Fruit fly (Drosophila melanogaster) whole organism, embryonic: ENCODE measurements around the gene CHOp24.

Source experiments
- B-H1 ChIP-seq: fragments of 200-800 bp; sonication (Bioruptor generic); IDR thresholded peaks from 3 replicates; pipeline ENCODE4 v1.3.6; 2022; ENCODE audit warnings: missing biosample characterization, missing genetic modification characterization
- B-H2 ChIP-seq: fragments of 200-800 bp; sonication (Bioruptor generic); optimal IDR thresholded peaks from 2 replicates; lab custom pipeline; 2018; ENCODE audit warnings: missing biosample characterization, mild to moderate bottlenecking, missing genetic modification characterization
- CG10209 ChIP-seq: fragments of 200-800 bp; sonication (Bioruptor generic); optimal IDR thresholded peaks from 3 replicates; lab custom pipeline; 2017; ENCODE audit warnings: missing biosample characterization, mild to moderate bottlenecking, missing genetic modification characterization, missing genetic modification reagents
- CG11695 ChIP-seq: fragments of 200-800 bp; sonication (Bioruptor generic); IDR thresholded peaks from 3 replicates; pipeline ENCODE4 v1.3.6; 2022; ENCODE audit warnings: missing biosample characterization, missing genetic modification characterization
- CG13894 ChIP-seq: fragments of 200-800 bp; sonication (Bioruptor generic); optimal IDR thresholded peaks from 3 replicates; lab custom pipeline; 2018; ENCODE audit warnings: missing biosample characterization, mild to moderate bottlenecking, missing genetic modification characterization, moderate library complexity
- CG14050 ChIP-seq: fragments of 200-800 bp; sonication (Bioruptor generic); IDR thresholded peaks from 3 replicates; pipeline ENCODE4 v1.3.6; 2022; ENCODE audit warnings: missing biosample characterization, missing genetic modification characterization
- CG15514 ChIP-seq: fragments of 200-800 bp; sonication (Bioruptor generic); optimal IDR thresholded peaks from 3 replicates; lab custom pipeline; 2017; ENCODE audit warnings: missing biosample characterization, missing genetic modification characterization, mild to moderate bottlenecking, moderate library complexity, missing genetic modification reagents
- CG16815 ChIP-seq: fragments of 200-800 bp; sonication (Bioruptor generic); optimal IDR thresholded peaks from 3 replicates; lab custom pipeline; 2017; ENCODE audit warnings: missing biosample characterization, mild to moderate bottlenecking, missing genetic modification characterization
- CG16863 ChIP-seq: fragments of 200-800 bp; sonication (Bioruptor generic); optimal IDR thresholded peaks from 3 replicates; lab custom pipeline; 2016; ENCODE audit warnings: missing biosample characterization, missing genetic modification characterization
- CG3065 ChIP-seq: fragments of 200-800 bp; sonication (Bioruptor generic); optimal IDR thresholded peaks from 2 replicates; lab custom pipeline; 2016; ENCODE audit warnings: missing biosample characterization, missing genetic modification characterization
- CG4282 ChIP-seq: fragments of 200-800 bp; sonication (Bioruptor generic); optimal IDR thresholded peaks from 2 replicates; lab custom pipeline; 2016; ENCODE audit warnings: missing biosample characterization, missing genetic modification characterization
- CG43689 ChIP-seq: fragments of 200-800 bp; sonication (Bioruptor generic); IDR thresholded peaks from 2 replicates; pipeline ENCODE4 v1.3.6; 2022; ENCODE audit warnings: missing biosample characterization, missing genetic modification characterization
- CG5245 ChIP-seq: fragments of 200-800 bp; sonication (Bioruptor generic); optimal IDR thresholded peaks from 3 replicates; lab custom pipeline; 2016; ENCODE audit warnings: missing biosample characterization, missing genetic modification characterization
- CG6272 ChIP-seq: fragments of 200-800 bp; sonication (Bioruptor generic); IDR thresholded peaks from 2 replicates; pipeline ENCODE4 v1.3.6; 2022; ENCODE audit warnings: missing biosample characterization, missing genetic modification characterization
- CG7357 ChIP-seq: fragments of 200-800 bp; sonication (Bioruptor generic); IDR thresholded peaks from 3 replicates; pipeline ENCODE4 v1.3.6; 2022; ENCODE audit warnings: missing biosample characterization, missing genetic modification characterization
- CG8924 ChIP-seq: fragments of 200-800 bp; optimal IDR thresholded peaks from 3 replicates; lab custom pipeline; 2019; ENCODE audit warnings: missing biosample characterization, mild to moderate bottlenecking, missing genetic modification characterization, moderate library complexity
- CG9437 ChIP-seq: fragments of 200-800 bp; sonication (Bioruptor generic); optimal IDR thresholded peaks from 2 replicates; lab custom pipeline; 2018; ENCODE audit warnings: missing biosample characterization, mild to moderate bottlenecking, missing genetic modification characterization
- Ets97D ChIP-seq: fragments of 200-800 bp; sonication (Bioruptor generic); optimal IDR thresholded peaks from 3 replicates; lab custom pipeline; 2016; ENCODE audit warnings: missing biosample characterization, missing genetic modification characterization
- Fer2 ChIP-seq: fragments of 200-800 bp; sonication (Bioruptor generic); optimal IDR thresholded peaks from 2 replicates; lab custom pipeline; 2018; ENCODE audit warnings: missing biosample characterization, mild to moderate bottlenecking, missing genetic modification characterization, moderate library complexity
- H2.0 ChIP-seq: fragments of 200-800 bp; sonication (Bioruptor generic); IDR thresholded peaks from 2 replicates; pipeline ENCODE4 v1.3.6; 2022; ENCODE audit warnings: missing biosample characterization, missing genetic modification characterization
- Hmr ChIP-seq: fragments of 200-800 bp; sonication (Bioruptor generic); optimal IDR thresholded peaks from 3 replicates; lab custom pipeline; 2017; ENCODE audit warnings: mild to moderate bottlenecking, missing biosample characterization, missing genetic modification reagents, missing genetic modification characterization
- Med ChIP-seq: fragments of 200-800 bp; sonication (Bioruptor generic); peaks from one replicate; lab custom pipeline; 2016; ENCODE audit warnings: missing biosample characterization, missing genetic modification characterization, mild to moderate bottlenecking, inconsistent platforms, moderate library complexity
- NC2α ChIP-seq: fragments of 200-800 bp; sonication (Bioruptor generic); optimal IDR thresholded peaks from 2 replicates; lab custom pipeline; 2016; ENCODE audit warnings: missing biosample characterization, missing genetic modification characterization
- Nf-YB ChIP-seq: fragments of 200-800 bp; sonication (Bioruptor generic); optimal IDR thresholded peaks from 3 replicates; lab custom pipeline; 2019; ENCODE audit warnings: missing biosample characterization, mild to moderate bottlenecking, missing genetic modification characterization, moderate library complexity
- Opbp ChIP-seq: fragments of 200-800 bp; sonication (Bioruptor generic); IDR thresholded peaks from 3 replicates; pipeline ENCODE4 v1.3.6; 2022; ENCODE audit warnings: missing biosample characterization, missing genetic modification characterization; ENCODE audit not compliant: partially characterized antibody
- Pdp1 ChIP-seq, 2 experiments: fragments of 200-800 bp; sonication (Bioruptor generic); optimal IDR thresholded peaks; 3 replicates each; lab custom pipeline; 2016; ENCODE audit warnings: missing biosample characterization in 2 of 2, missing genetic modification characterization in 2 of 2, mild to moderate bottlenecking in 1 of 2, moderate library complexity in 1 of 2
- abd-A ChIP-seq: fragments of 200-800 bp; sonication (Bioruptor generic); optimal IDR thresholded peaks from 3 replicates; lab custom pipeline; 2019; ENCODE audit warnings: missing biosample characterization, mild to moderate bottlenecking, missing genetic modification characterization, moderate library complexity
- ac ChIP-seq: fragments of 200-800 bp; sonication (Bioruptor generic); optimal IDR thresholded peaks from 3 replicates; lab custom pipeline; 2017; ENCODE audit warnings: missing biosample characterization, mild to moderate bottlenecking, missing genetic modification characterization
- bigmax ChIP-seq: fragments of 200-800 bp; sonication (Bioruptor generic); optimal IDR thresholded peaks from 2 replicates; lab custom pipeline; 2018; ENCODE audit warnings: missing biosample characterization, mild to moderate bottlenecking, missing genetic modification characterization
- chm ChIP-seq: fragments of 200-800 bp; sonication (Bioruptor generic); IDR thresholded peaks from 2 replicates; pipeline ENCODE4 v1.3.6; 2022; ENCODE audit warnings: missing biosample characterization, missing genetic modification characterization
- emc ChIP-seq: fragments of 200-800 bp; sonication (Bioruptor generic); optimal IDR thresholded peaks from 2 replicates; lab custom pipeline; 2016; ENCODE audit warnings: missing biosample characterization, missing genetic modification characterization
- exex ChIP-seq: fragments of 200-800 bp; sonication (Bioruptor generic); optimal IDR thresholded peaks from 4 replicates; lab custom pipeline; 2018; ENCODE audit warnings: missing biosample characterization, mild to moderate bottlenecking, missing genetic modification characterization, moderate library complexity
- gcm ChIP-seq: fragments of 200-800 bp; sonication (Bioruptor generic); optimal IDR thresholded peaks from 2 replicates; lab custom pipeline; 2019; ENCODE audit warnings: missing biosample characterization, mild to moderate bottlenecking, missing genetic modification characterization, moderate library complexity
- grau ChIP-seq: fragments of 200-800 bp; optimal IDR thresholded peaks from 3 replicates; lab custom pipeline; 2019; ENCODE audit warnings: missing biosample characterization, mild to moderate bottlenecking, missing genetic modification characterization, moderate library complexity
- grn ChIP-seq: fragments of 200-800 bp; sonication (Bioruptor generic); optimal IDR thresholded peaks from 3 replicates; lab custom pipeline; 2017; ENCODE audit warnings: missing biosample characterization, missing genetic modification characterization
- her ChIP-seq: fragments of 200-800 bp; sonication (Bioruptor generic); optimal IDR thresholded peaks from 2 replicates; lab custom pipeline; 2016; ENCODE audit warnings: missing biosample characterization, missing genetic modification characterization
- lab ChIP-seq: fragments of 200-800 bp; sonication (Bioruptor generic); optimal IDR thresholded peaks from 3 replicates; lab custom pipeline; 2017; ENCODE audit warnings: missing biosample characterization, missing genetic modification characterization, mild to moderate bottlenecking, moderate library complexity, missing genetic modification reagents
- salm ChIP-seq: fragments of 200-800 bp; sonication (Bioruptor generic); optimal IDR thresholded peaks from 2 replicates; lab custom pipeline; 2018; ENCODE audit warnings: missing biosample characterization, mild to moderate bottlenecking, missing genetic modification characterization
- scrt ChIP-seq: fragments of 200-800 bp; sonication (Bioruptor generic); optimal IDR thresholded peaks from 2 replicates; lab custom pipeline; 2018; ENCODE audit warnings: missing biosample characterization, mild to moderate bottlenecking, missing genetic modification characterization, moderate library complexity
- stc ChIP-seq: fragments of 200-800 bp; sonication (Bioruptor generic); IDR thresholded peaks from 2 replicates; pipeline ENCODE4 v1.3.6; 2022; ENCODE audit warnings: missing biosample characterization, missing genetic modification characterization
- sug ChIP-seq: fragments of 200-800 bp; optimal IDR thresholded peaks from 2 replicates; lab custom pipeline; 2019; ENCODE audit warnings: missing biosample characterization, mild to moderate bottlenecking, missing genetic modification characterization, moderate library complexity
- ttk ChIP-seq: fragments of 200-800 bp; sonication (Bioruptor generic); IDR thresholded peaks from 2 replicates; pipeline ENCODE4 v2.1.2; 2022; ENCODE audit warnings: missing biosample characterization, missing genetic modification characterization
- tx ChIP-seq: fragments of 200-800 bp; sonication (Bioruptor generic); optimal IDR thresholded peaks from 2 replicates; lab custom pipeline; 2016; ENCODE audit warnings: missing biosample characterization, missing genetic modification characterization
- unpg ChIP-seq: fragments of 200-800 bp; sonication (Bioruptor generic); optimal IDR thresholded peaks from 3 replicates; lab custom pipeline; 2018; ENCODE audit warnings: missing biosample characterization, mild to moderate bottlenecking, missing genetic modification characterization, moderate library complexity
- yki ChIP-seq: fragments of >200 bp; optimal IDR thresholded peaks from 3 replicates; lab custom pipeline; 2018
- zfh1 ChIP-seq: fragments of 200-800 bp; sonication (Bioruptor generic); IDR thresholded peaks from 3 replicates; pipeline ENCODE4 v1.3.6; 2022; ENCODE audit warnings: missing biosample characterization, missing genetic modification characterization

The CHOp24 gene

dm6 chrX:4582422-4582821, 41.7 kb downstream of the CHOp24 start (continued):
- TF ChIP-seq abd-A (tag; lab: Kevin White, UChicago) (no peak), CG16863 (GFP tag; lab: Kevin White, UChicago) (no peak), Hmr (GFP tag; lab: Kevin White, UChicago) (no peak), zfh1 (GFP tag; lab: Robert Waterston, UW) (no peak), bigmax (GFP tag; lab: Kevin White, UChicago) (no peak), emc (GFP tag; lab: Kevin White, UChicago) (no peak), B-H1 (no peak)

- TF ChIP-seq CG14050, result no peak
- peak; percentile 62 for TF ChIP-seq lab (GFP tag; lab: Kevin White, UChicago)
- TF ChIP-seq exex (tag; lab: Kevin White, UChicago), result peak; percentile 2
- TF ChIP-seq Med, result peak; percentile 48
- TF ChIP-seq CG16815 (GFP tag; lab: Kevin White, UChicago), result no peak
- TF ChIP-seq grn (GFP tag; lab: Kevin White, UChicago), result peak; percentile 57
- TF ChIP-seq sug, result peak; percentile 16
These were observed 46.9 kb downstream of the CHOp24 start for dm6 chrX:4587584-4587983.

- TF ChIP-seq Fer2, result no peak
- peak; percentile 71 for TF ChIP-seq Nf-YB (GFP tag; lab: Kevin White, UChicago)
- no peak for TF ChIP-seq unpg (GFP tag; lab: Kevin White, UChicago)
- no peak for TF ChIP-seq Opbp
- TF ChIP-seq CG15514, result no peak
- TF ChIP-seq CG3065 (GFP tag; lab: Kevin White, UChicago), result no peak
- no peak for TF ChIP-seq NC2α
- no peak for TF ChIP-seq grau
- no peak for TF ChIP-seq chm (GFP tag; lab: Robert Waterston, UW)
- no peak for TF ChIP-seq B-H2 (GFP tag; lab: Kevin White, UChicago)
- peak; percentile 83 for TF ChIP-seq gcm (GFP tag; lab: Kevin White, UChicago)
- peak in 1 of 2 experiments; percentile 42 for TF ChIP-seq Pdp1 (GFP tag; optimal IDR thresholded peaks at IDR 0.05; lab: Kevin White, UChicago)
- TF ChIP-seq, all 482 proteins: peak for 3
These were observed 48.3 kb downstream of the CHOp24 start for dm6 chrX:4588981-4589380.

- peak; percentile 51 for TF ChIP-seq tx (GFP tag; lab: Kevin White, UChicago)
- peak; percentile 73 for TF ChIP-seq CG5245 (GFP tag; lab: Kevin White, UChicago)
- no peak for TF ChIP-seq Ets97D (GFP tag; lab: Kevin White, UChicago)
- peak; percentile 85 for TF ChIP-seq CG11695 (GFP tag; lab: Robert Waterston, UW)
- peak; percentile 48 for TF ChIP-seq her (GFP tag; lab: Kevin White, UChicago)
- peak; percentile 87 for TF ChIP-seq CG43689 (GFP tag; lab: Robert Waterston, UW)
- TF ChIP-seq CG6272, result peak; percentile 91
- TF ChIP-seq CG8924 (tag; lab: Kevin White, UChicago), result peak; percentile 77
- TF ChIP-seq unpg (GFP tag; lab: Kevin White, UChicago), result peak; percentile 84
- peak; percentile 54 for TF ChIP-seq ac (GFP tag; lab: Kevin White, UChicago)
- TF ChIP-seq CG10209, result peak; percentile 85
- TF ChIP-seq yki (lab: Kevin White, UChicago), result no peak
- TF ChIP-seq CG4282 (GFP tag; lab: Kevin White, UChicago), result no peak
- peak; percentile 44 for TF ChIP-seq CG9437 (GFP tag; lab: Kevin White, UChicago)
- TF ChIP-seq scrt (GFP tag; lab: Kevin White, UChicago), result peak; percentile 63
- TF ChIP-seq ttk (GFP tag; lab: Robert Waterston, UW), result peak; percentile 94
- peak; percentile 31 for TF ChIP-seq CG13894
- peak; percentile 10 for TF ChIP-seq grn (GFP tag; lab: Kevin White, UChicago)
- TF ChIP-seq stc (GFP tag; lab: Robert Waterston, UW), result peak; percentile 73
- TF ChIP-seq salm (tag; lab: Kevin White, UChicago), result peak; percentile 14
- peak; percentile 95 for TF ChIP-seq H2.0 (GFP tag; lab: Robert Waterston, UW)
- peak; percentile 84 for TF ChIP-seq CG7357
These were observed 49.5 kb downstream of the CHOp24 start for dm6 chrX:4589951-4590771.
